Worm (Caenorhabditis elegans) whole organism, late embryonic: ENCODE measurements around the gene srxa-11.

ENCODE experiments used
- F13H6.1 ChIP-seq: sonication (generic microtip); optimal IDR thresholded peaks from 2 replicates; lab custom pipeline; 2016; ENCODE audit warnings: missing genetic modification characterization, missing compliant biosample characterization
- K02D7.2 ChIP-seq: sonication (generic microtip); optimal IDR thresholded peaks from 2 replicates; lab custom pipeline; 2017; ENCODE audit warnings: mild to moderate bottlenecking, missing genetic modification characterization, missing compliant biosample characterization
- T23F11.4 ChIP-seq: fragments of 200-800 bp; sonication (Bioruptor generic); optimal IDR thresholded peaks from 2 replicates; lab custom pipeline; 2018; ENCODE audit warnings: mild to moderate bottlenecking, missing genetic modification characterization, missing compliant biosample characterization
- Y22D7AL.16 ChIP-seq: sonication (generic microtip); optimal IDR thresholded peaks from 2 replicates; lab custom pipeline; 2016; ENCODE audit warnings: missing genetic modification characterization, missing compliant biosample characterization
- ama-1 ChIP-seq: fragments of 150-350 bp; optimal IDR thresholded peaks from 2 replicates; lab custom pipeline; 2014
- ceh-14 ChIP-seq: sonication (generic microtip); optimal IDR thresholded peaks from 2 replicates; lab custom pipeline; 2016; ENCODE audit warnings: missing genotype, missing genetic modification characterization, missing compliant biosample characterization
- ceh-19 ChIP-seq: fragments of 200-800 bp; sonication (Bioruptor generic); optimal IDR thresholded peaks from 2 replicates; lab custom pipeline; 2018; ENCODE audit warnings: mild to moderate bottlenecking, missing genetic modification characterization, missing compliant biosample characterization
- ceh-24 ChIP-seq: sonication (generic microtip); optimal IDR thresholded peaks from 2 replicates; lab custom pipeline; 2016; ENCODE audit warnings: mild to moderate bottlenecking, missing genetic modification characterization, missing compliant biosample characterization
- ceh-31 ChIP-seq: sonication (generic microtip); optimal IDR thresholded peaks from 2 replicates; lab custom pipeline; 2016; ENCODE audit warnings: missing genetic modification characterization, missing compliant biosample characterization
- ceh-48 ChIP-seq: sonication (generic microtip); optimal IDR thresholded peaks from 2 replicates; lab custom pipeline; 2016; ENCODE audit warnings: missing genetic modification characterization, inconsistent platforms, missing compliant biosample characterization
- ceh-6 ChIP-seq: fragments of 200-800 bp; sonication (Bioruptor generic); optimal IDR thresholded peaks from 2 replicates; lab custom pipeline; 2018; ENCODE audit warnings: mild to moderate bottlenecking, missing genetic modification characterization, missing compliant biosample characterization
- ceh-9 ChIP-seq: sonication (generic microtip); optimal IDR thresholded peaks from 2 replicates; lab custom pipeline; 2016; ENCODE audit warnings: mild to moderate bottlenecking, missing genetic modification characterization, inconsistent platforms, missing compliant biosample characterization
- dve-1 ChIP-seq: sonication (generic microtip); optimal IDR thresholded peaks from 2 replicates; lab custom pipeline; 2017; ENCODE audit warnings: antibody characterized with exemption, mild to moderate bottlenecking, missing genetic modification characterization, missing compliant biosample characterization
- elt-2 ChIP-seq: sonication (generic microtip); optimal IDR thresholded peaks from 2 replicates; lab custom pipeline; 2016; ENCODE audit warnings: missing genetic modification reagents, missing genetic modification characterization, missing compliant biosample characterization
- fkh-10 ChIP-seq: fragments of 150-350 bp; optimal IDR thresholded peaks from 2 replicates; lab custom pipeline; 2014; ENCODE audit warnings: missing biosample characterization, missing genetic modification reagents, missing genetic modification characterization
- fkh-6 ChIP-seq: sonication (generic microtip); optimal IDR thresholded peaks from 2 replicates; lab custom pipeline; 2016; ENCODE audit warnings: missing genetic modification characterization, missing compliant biosample characterization
- hlh-13 ChIP-seq: fragments of 200-800 bp; sonication (Bioruptor generic); optimal IDR thresholded peaks from 2 replicates; lab custom pipeline; 2018; ENCODE audit warnings: mild to moderate bottlenecking, missing genetic modification characterization, missing compliant biosample characterization
- hlh-15 ChIP-seq: sonication (generic microtip); optimal IDR thresholded peaks from 2 replicates; lab custom pipeline; 2016; ENCODE audit warnings: missing genetic modification characterization, missing compliant biosample characterization
- hlh-6 ChIP-seq: sonication (generic microtip); optimal IDR thresholded peaks from 2 replicates; lab custom pipeline; 2016; ENCODE audit warnings: missing genotype, missing genetic modification characterization, missing compliant biosample characterization
- hlh-8 ChIP-seq: sonication (generic microtip); optimal IDR thresholded peaks from 2 replicates; lab custom pipeline; 2016; ENCODE audit warnings: missing genotype, missing genetic modification characterization, missing compliant biosample characterization
- lim-6 ChIP-seq: sonication (generic microtip); optimal IDR thresholded peaks from 2 replicates; lab custom pipeline; 2016; ENCODE audit warnings: missing genetic modification characterization, missing compliant biosample characterization
- lin-11 ChIP-seq: fragments of 200-800 bp; sonication (Bioruptor generic); optimal IDR thresholded peaks from 2 replicates; lab custom pipeline; 2018; ENCODE audit warnings: mild to moderate bottlenecking, missing genetic modification characterization, missing compliant biosample characterization
- nhr-11 ChIP-seq: fragments of 150-350 bp; optimal IDR thresholded peaks from 2 replicates; lab custom pipeline; 2014; ENCODE audit warnings: missing biosample characterization, missing genetic modification characterization
- pag-3 ChIP-seq: sonication (generic microtip); optimal IDR thresholded peaks from 2 replicates; lab custom pipeline; 2016; ENCODE audit warnings: missing compliant biosample characterization, missing genetic modification characterization, borderline replicate concordance
- pha-2 ChIP-seq: sonication (generic microtip); optimal IDR thresholded peaks from 2 replicates; lab custom pipeline; 2017; ENCODE audit warnings: mild to moderate bottlenecking, missing genetic modification characterization, missing compliant biosample characterization
- pha-4 ChIP-seq: fragments of 150-350 bp; optimal IDR thresholded peaks from 2 replicates; lab custom pipeline; 2018; ENCODE audit warnings: missing biosample characterization, missing genetic modification reagents, missing genetic modification characterization
- rnt-1 ChIP-seq: sonication (generic microtip); optimal IDR thresholded peaks from 2 replicates; lab custom pipeline; 2016; ENCODE audit warnings: missing genetic modification characterization, missing compliant biosample characterization
- sdc-2 ChIP-seq: sonication (generic microtip); optimal IDR thresholded peaks from 2 replicates; lab custom pipeline; 2016; ENCODE audit warnings: missing genotype, missing genetic modification characterization, missing compliant biosample characterization
- sox-4 ChIP-seq: sonication (generic microtip); optimal IDR thresholded peaks from 2 replicates; lab custom pipeline; 2017; ENCODE audit warnings: mild to moderate bottlenecking, missing genetic modification characterization, inconsistent platforms, missing compliant biosample characterization
- tbx-7 ChIP-seq: sonication (generic microtip); optimal IDR thresholded peaks from 2 replicates; lab custom pipeline; 2016; ENCODE audit warnings: missing genotype, missing genetic modification characterization, missing compliant biosample characterization
- unc-42 ChIP-seq: sonication (generic microtip); optimal IDR thresholded peaks from 2 replicates; lab custom pipeline; 2016; ENCODE audit warnings: missing genotype, missing genetic modification characterization, missing compliant biosample characterization
- unc-55 ChIP-seq: sonication (generic microtip); optimal IDR thresholded peaks from 2 replicates; lab custom pipeline; 2017; ENCODE audit warnings: missing biosample characterization, missing genetic modification reagents, missing genetic modification characterization
- unc-86 ChIP-seq: sonication (generic microtip); optimal IDR thresholded peaks from 2 replicates; lab custom pipeline; 2016; ENCODE audit warnings: missing genetic modification characterization, missing compliant biosample characterization
- ztf-16 ChIP-seq: sonication (generic microtip); optimal IDR thresholded peaks from 2 replicates; lab custom pipeline; 2017; ENCODE audit warnings: missing genetic modification characterization, missing compliant biosample characterization

srxa-11 gene

DNA sequence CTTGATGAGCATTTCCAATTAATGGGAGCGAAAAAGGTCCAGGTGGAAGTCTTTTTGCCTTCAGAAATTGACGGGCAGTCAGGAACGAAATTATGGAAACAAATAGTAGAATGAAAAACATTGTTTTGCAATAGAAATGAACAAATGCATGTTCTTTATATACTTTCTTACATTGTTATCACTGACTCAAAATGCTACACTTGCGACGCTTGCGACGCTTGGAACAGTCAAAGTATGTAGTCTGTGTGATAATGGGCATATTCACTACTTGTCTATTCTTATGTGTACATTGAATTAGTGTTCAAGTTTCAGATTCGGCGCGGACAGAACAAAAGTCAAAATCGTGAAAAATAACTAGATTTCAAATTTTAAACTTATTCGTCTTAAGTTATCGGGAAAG, 25.6 kb upstream of the srxa-11 start, which contains the start of gene cyp-35C1:
cyp-35C1 (minus strand) TSS at position 132 of the 400 bp plus-strand sequence.
- TF ChIP-seq elt-2 (tag; lab: Kevin White, UChicago) (peak; percentile 22), nhr-11 (tag; lab: Kevin White, UChicago) (no peak), hlh-15 (tag; lab: Kevin White, UChicago) (no peak), ceh-19 (GFP tag; lab: Kevin White, UChicago) (no peak), pha-2 (tag; lab: Kevin White, UChicago) (no peak), ceh-31 (tag; lab: Kevin White, UChicago) (no peak), pha-4 (tag; lab: Kevin White, UChicago) (no peak), F13H6.1 (tag; lab: Kevin White, UChicago) (no peak)

DNA sequence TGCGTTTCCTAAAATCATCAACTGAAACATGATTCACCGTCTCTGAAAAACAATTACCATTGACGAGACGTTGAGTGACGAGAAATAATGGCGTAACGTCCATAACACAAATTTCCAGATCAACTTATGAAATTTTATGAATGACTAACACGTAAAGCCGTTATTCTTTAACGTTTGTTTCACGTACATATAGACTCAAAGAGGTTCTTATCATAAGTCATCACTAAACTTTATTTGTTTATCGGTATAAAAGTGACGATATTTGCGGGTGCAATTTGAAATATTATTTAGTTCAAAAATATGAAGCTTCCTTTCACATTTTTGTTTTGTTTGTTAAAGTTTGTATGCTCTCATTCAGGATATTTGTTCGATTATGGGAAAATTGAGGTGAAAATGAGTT, 24.7 kb upstream of the srxa-11 start, which contains the start of gene oac-3:
oac-3 (plus strand) TSS at position 301 of the 400 bp plus-strand sequence.
- TF ChIP-seq K02D7.2 (tag; lab: Kevin White, UChicago) (no peak), ceh-9 (tag; lab: Kevin White, UChicago) (no peak), ceh-14 (tag; lab: Kevin White, UChicago) (no peak), lin-11 (tag; lab: Kevin White, UChicago) (no peak), hlh-6 (tag; lab: Kevin White, UChicago) (no peak), lim-6 (tag; lab: Kevin White, UChicago) (no peak), rnt-1 (tag; lab: Kevin White, UChicago) (no peak), Y22D7AL.16 (tag; lab: Kevin White, UChicago) (no peak), unc-55 (GFP tag; lab: Kevin White, UChicago) (no peak), unc-86 (tag; lab: Kevin White, UChicago) (no peak), nhr-11 (tag; lab: Kevin White, UChicago) (no peak), T23F11.4 (GFP tag; lab: Kevin White, UChicago) (no peak), hlh-15 (tag; lab: Kevin White, UChicago) (no peak)

DNA sequence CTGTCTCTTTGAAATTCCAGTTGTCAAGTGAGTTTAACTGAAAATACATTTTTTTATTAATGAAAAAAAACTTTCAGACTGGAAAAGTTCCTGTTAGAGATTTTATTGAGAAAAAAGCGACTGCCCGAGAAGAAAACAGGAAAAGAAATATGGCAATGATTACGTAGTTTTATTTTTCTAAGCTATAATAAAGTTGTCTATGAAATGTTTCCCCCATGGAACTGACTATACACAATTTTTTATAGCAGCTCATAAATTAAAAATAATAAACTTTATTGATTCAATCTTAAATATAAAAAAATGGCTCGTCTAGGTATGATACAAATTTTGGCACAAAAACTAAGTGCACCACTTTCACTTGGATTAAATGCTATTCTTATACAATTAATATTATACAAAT, 21.5 kb upstream of the srxa-11 start, which contains the start of gene C06B3.1:
C06B3.1 (plus strand) TSS at position 301 of the 400 bp plus-strand sequence.
- no peak for TF ChIP-seq T23F11.4 (GFP tag; lab: Kevin White, UChicago)
- TF ChIP-seq fkh-10 (GFP tag; lab: Kevin White, UChicago), result no peak
- no peak for TF ChIP-seq ama-1
- TF ChIP-seq ztf-16 (tag; lab: Kevin White, UChicago), result no peak
- TF ChIP-seq, all 69 proteins: peak for 0

DNA sequence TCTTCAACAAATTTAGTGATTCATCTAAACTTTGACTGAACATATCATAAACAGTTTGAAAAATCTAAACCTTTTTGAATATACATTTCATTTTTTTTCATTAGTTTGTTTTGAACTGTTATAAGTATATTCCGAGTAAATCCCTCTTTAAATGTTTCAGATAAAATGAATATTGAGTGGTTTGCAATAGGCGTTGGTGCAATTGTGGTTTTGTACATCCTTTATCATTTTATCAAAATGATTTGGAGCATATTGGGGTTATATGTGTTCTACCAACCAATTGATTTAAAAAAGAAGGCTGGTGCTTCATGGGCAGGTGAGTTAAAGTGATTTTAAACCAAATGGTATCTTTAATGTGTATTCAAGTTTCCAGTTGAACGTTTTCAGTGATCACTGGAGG, 19.5 kb upstream of the srxa-11 start, which contains the start of gene stdh-3:
stdh-3 (plus strand) TSS at position 166 of the 400 bp plus-strand sequence.
- no peak for TF ChIP-seq ceh-6 (GFP tag; lab: Kevin White, UChicago)
- no peak for TF ChIP-seq hlh-13 (GFP tag; lab: Kevin White, UChicago)
- no peak for TF ChIP-seq lin-11 (tag; lab: Kevin White, UChicago)
- TF ChIP-seq pag-3, result no peak
- TF ChIP-seq sdc-2 (tag; lab: Kevin White, UChicago), result no peak
- no peak for TF ChIP-seq ceh-48 (tag; lab: Kevin White, UChicago)
- no peak for TF ChIP-seq pha-2 (tag; lab: Kevin White, UChicago)
- no peak for TF ChIP-seq ceh-24 (tag; lab: Kevin White, UChicago)
- no peak for TF ChIP-seq F13H6.1 (tag; lab: Kevin White, UChicago)
- no peak for TF ChIP-seq tbx-7 (tag; lab: Kevin White, UChicago)
- TF ChIP-seq elt-2 (tag; lab: Kevin White, UChicago), result no peak
- no peak for TF ChIP-seq hlh-8 (tag; lab: Kevin White, UChicago)
- TF ChIP-seq lim-6 (tag; lab: Kevin White, UChicago), result no peak
- TF ChIP-seq sox-4 (tag; lab: Kevin White, UChicago), result no peak
- no peak for TF ChIP-seq fkh-6

DNA sequence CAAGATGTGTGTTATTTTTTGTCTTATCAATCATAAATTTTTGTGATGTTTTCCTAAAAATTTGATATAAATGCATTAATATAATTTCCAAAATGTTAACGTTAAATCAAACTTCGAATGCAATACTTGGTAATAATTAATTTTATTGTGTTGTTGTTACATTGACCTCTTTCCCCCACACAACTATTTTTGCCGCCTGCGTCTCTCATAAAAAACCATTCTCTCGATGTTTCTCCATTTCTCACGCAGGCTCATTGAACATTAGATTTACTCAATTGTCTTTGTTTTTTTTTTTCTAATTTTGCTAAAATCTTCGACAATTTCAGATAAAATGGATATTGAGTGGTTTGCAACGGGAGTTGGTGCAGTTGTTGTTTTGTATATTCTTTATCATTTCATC, 17.8 kb upstream of the srxa-11 start, which contains the start of gene stdh-1:
stdh-1 (plus strand) TSS at position 327 of the 400 bp plus-strand sequence.
- TF ChIP-seq dve-1 (tag; lab: Kevin White, UChicago) (no peak), unc-42 (peak; percentile 86)
